Worm (Caenorhabditis elegans) whole organism, early embryonic: ENCODE measurements around the gene F11E6.4.

Experiments
- B0310.2 ChIP-seq: sonication (generic microtip); optimal IDR thresholded peaks from 2 replicates; lab custom pipeline; 2016; ENCODE audit warnings: mild to moderate bottlenecking, missing genetic modification characterization, missing compliant biosample characterization
- ama-1 ChIP-seq: fragments of 150-350 bp; optimal IDR thresholded peaks from 2 replicates; lab custom pipeline; 2014
- ets-7 ChIP-seq: sonication (generic microtip); optimal IDR thresholded peaks from 2 replicates; lab custom pipeline; 2016; ENCODE audit warnings: missing genotype, missing genetic modification characterization, missing compliant biosample characterization
- flt-1 ChIP-seq: fragments of 200-800 bp; sonication (Bioruptor generic); IDR thresholded peaks from 2 replicates; pipeline ENCODE4 v1.3.6; 2022; ENCODE audit warnings: missing genetic modification characterization, missing compliant biosample characterization
- hmbx-1 ChIP-seq: sonication (generic microtip); optimal IDR thresholded peaks from 2 replicates; lab custom pipeline; 2016; ENCODE audit warnings: mild to moderate bottlenecking, missing genetic modification characterization, missing compliant biosample characterization
- tbx-37 ChIP-seq: fragments of 200-800 bp; sonication (Bioruptor generic); conservative IDR thresholded peaks from 2 replicates; pipeline ENCODE4 v1.3.6; 2022; ENCODE audit warnings: missing genetic modification reagents, missing genetic modification characterization, missing compliant biosample characterization

DNA sequence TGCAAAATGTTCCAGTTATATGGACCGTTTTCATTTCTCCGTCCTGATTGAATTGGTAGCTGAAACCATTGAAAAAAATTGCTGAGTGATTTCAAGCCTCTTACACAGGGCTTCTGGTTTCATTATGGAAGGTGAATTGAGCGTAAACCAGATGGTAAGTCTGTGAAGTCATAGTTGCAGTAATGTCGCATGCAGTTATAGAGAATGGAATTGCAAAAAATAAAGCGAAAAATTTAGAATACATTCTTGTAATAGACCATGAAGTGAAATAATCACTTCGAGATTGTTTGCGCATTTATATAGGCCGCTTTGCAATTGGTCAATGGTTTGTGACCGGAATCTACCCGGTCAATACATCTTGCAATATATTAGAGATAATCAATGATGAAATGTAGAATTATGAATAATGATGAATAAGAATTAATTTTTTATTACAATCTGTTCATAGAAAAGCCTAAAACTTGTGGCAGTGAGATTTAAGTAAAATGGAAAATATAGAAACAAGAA lies at the start of gene F11E6.4:
- TF ChIP-seq flt-1 (GFP tag; lab: Robert Waterston, UW) (no peak), hmbx-1 (no peak), tbx-37 (no peak), B0310.2 (tag; lab: Kevin White, UChicago) (no peak), ama-1 (no peak), ets-7 (tag; lab: Kevin White, UChicago) (no peak)
